Worm (Caenorhabditis elegans) whole organism, late embryonic: ENCODE measurements around the gene C05B5.17.

ENCODE experiments used
- C08G9.2 ChIP-seq: sonication (generic microtip); optimal IDR thresholded peaks from 2 replicates; lab custom pipeline; 2016; ENCODE audit warnings: mild to moderate bottlenecking, missing genetic modification characterization, moderate library complexity, missing compliant biosample characterization
- ahr-1 ChIP-seq: sonication (generic microtip); optimal IDR thresholded peaks from 2 replicates; lab custom pipeline; 2016; ENCODE audit warnings: missing genetic modification characterization, missing compliant biosample characterization
- ama-1 ChIP-seq: fragments of 150-350 bp; optimal IDR thresholded peaks from 2 replicates; lab custom pipeline; 2014
- ceh-14 ChIP-seq: sonication (generic microtip); optimal IDR thresholded peaks from 2 replicates; lab custom pipeline; 2016; ENCODE audit warnings: missing genotype, missing genetic modification characterization, missing compliant biosample characterization
- ceh-18 ChIP-seq: sonication (generic microtip); optimal IDR thresholded peaks from 2 replicates; lab custom pipeline; 2016; ENCODE audit warnings: missing genetic modification characterization, missing compliant biosample characterization
- ceh-19 ChIP-seq: fragments of 200-800 bp; sonication (Bioruptor generic); optimal IDR thresholded peaks from 2 replicates; lab custom pipeline; 2018; ENCODE audit warnings: mild to moderate bottlenecking, missing genetic modification characterization, missing compliant biosample characterization
- ceh-22 ChIP-seq: sonication (generic microtip); optimal IDR thresholded peaks from 2 replicates; lab custom pipeline; 2017; ENCODE audit warnings: missing biosample characterization, missing genetic modification characterization
- ceh-24 ChIP-seq: sonication (generic microtip); optimal IDR thresholded peaks from 2 replicates; lab custom pipeline; 2016; ENCODE audit warnings: mild to moderate bottlenecking, missing genetic modification characterization, missing compliant biosample characterization
- ceh-30 ChIP-seq: fragments of 150-350 bp; optimal IDR thresholded peaks from 2 replicates; lab custom pipeline; 2014; ENCODE audit warnings: missing biosample characterization, missing genetic modification characterization
- ceh-34 ChIP-seq: sonication (generic microtip); optimal IDR thresholded peaks from 2 replicates; lab custom pipeline; 2016; ENCODE audit warnings: mild to moderate bottlenecking, missing genetic modification characterization, missing compliant biosample characterization
- ceh-6 ChIP-seq: fragments of 200-800 bp; sonication (Bioruptor generic); optimal IDR thresholded peaks from 2 replicates; lab custom pipeline; 2018; ENCODE audit warnings: mild to moderate bottlenecking, missing genetic modification characterization, missing compliant biosample characterization
- ceh-9 ChIP-seq: sonication (generic microtip); optimal IDR thresholded peaks from 2 replicates; lab custom pipeline; 2016; ENCODE audit warnings: mild to moderate bottlenecking, missing genetic modification characterization, inconsistent platforms, missing compliant biosample characterization
- che-1 ChIP-seq: sonication (generic microtip); optimal IDR thresholded peaks from 2 replicates; lab custom pipeline; 2016; ENCODE audit warnings: mild to moderate bottlenecking, missing genetic modification characterization, missing compliant biosample characterization
- dmd-4 ChIP-seq: sonication (generic microtip); optimal IDR thresholded peaks from 2 replicates; lab custom pipeline; 2016; ENCODE audit warnings: borderline replicate concordance, missing genetic modification characterization, missing compliant biosample characterization
- dve-1 ChIP-seq: sonication (generic microtip); optimal IDR thresholded peaks from 2 replicates; lab custom pipeline; 2017; ENCODE audit warnings: antibody characterized with exemption, mild to moderate bottlenecking, missing genetic modification characterization, missing compliant biosample characterization
- elt-4 ChIP-seq: sonication (generic microtip); optimal IDR thresholded peaks from 2 replicates; lab custom pipeline; 2016; ENCODE audit warnings: missing genetic modification characterization, missing compliant biosample characterization
- eyg-1 ChIP-seq: sonication (generic microtip); optimal IDR thresholded peaks from 2 replicates; lab custom pipeline; 2016; ENCODE audit warnings: missing genotype, missing genetic modification characterization, missing compliant biosample characterization
- lim-6 ChIP-seq: sonication (generic microtip); optimal IDR thresholded peaks from 2 replicates; lab custom pipeline; 2016; ENCODE audit warnings: missing genetic modification characterization, missing compliant biosample characterization
- lin-11 ChIP-seq: fragments of 200-800 bp; sonication (Bioruptor generic); optimal IDR thresholded peaks from 2 replicates; lab custom pipeline; 2018; ENCODE audit warnings: mild to moderate bottlenecking, missing genetic modification characterization, missing compliant biosample characterization
- madf-2 ChIP-seq: sonication (generic microtip); optimal IDR thresholded peaks from 2 replicates; lab custom pipeline; 2017; ENCODE audit warnings: missing genetic modification characterization, missing compliant biosample characterization
- nhr-11 ChIP-seq: fragments of 150-350 bp; optimal IDR thresholded peaks from 2 replicates; lab custom pipeline; 2014; ENCODE audit warnings: missing biosample characterization, missing genetic modification characterization
- pat-9 ChIP-seq: fragments of 200-800 bp; sonication (Bioruptor generic); optimal IDR thresholded peaks from 2 replicates; lab custom pipeline; 2018; ENCODE audit warnings: mild to moderate bottlenecking, missing genetic modification characterization, moderate library complexity, missing compliant biosample characterization
- pros-1 ChIP-seq: fragments of 150-350 bp; optimal IDR thresholded peaks from 2 replicates; lab custom pipeline; 2014; ENCODE audit warnings: missing biosample characterization, missing genetic modification reagents, missing genetic modification characterization
- rnt-1 ChIP-seq: sonication (generic microtip); optimal IDR thresholded peaks from 2 replicates; lab custom pipeline; 2016; ENCODE audit warnings: missing genetic modification characterization, missing compliant biosample characterization
- sox-4 ChIP-seq: sonication (generic microtip); optimal IDR thresholded peaks from 2 replicates; lab custom pipeline; 2017; ENCODE audit warnings: mild to moderate bottlenecking, missing genetic modification characterization, inconsistent platforms, missing compliant biosample characterization
- syd-9 ChIP-seq: sonication (generic microtip); optimal IDR thresholded peaks from 2 replicates; lab custom pipeline; 2016; ENCODE audit warnings: mild to moderate bottlenecking, missing genetic modification characterization, moderate library complexity, missing compliant biosample characterization
- unc-3 ChIP-seq, 2 experiments: fragments of 200-800 bp in 1 of 2; sonication (Bioruptor generic) in 1 of 2; sonication (generic microtip) in 1 of 2; conservative IDR thresholded peaks in 1 of 2; optimal IDR thresholded peaks in 1 of 2; 2 replicates each; pipeline versions ENCODE4 v1.3.6 to Lab custom; 2016 to 2022; ENCODE audit warnings: missing compliant biosample characterization in 2 of 2, missing genetic modification characterization in 2 of 2, missing genetic modification reagents in 1 of 2
- unc-42 ChIP-seq: sonication (generic microtip); optimal IDR thresholded peaks from 2 replicates; lab custom pipeline; 2016; ENCODE audit warnings: missing genotype, missing genetic modification characterization, missing compliant biosample characterization
- unc-55 ChIP-seq: sonication (generic microtip); optimal IDR thresholded peaks from 2 replicates; lab custom pipeline; 2017; ENCODE audit warnings: missing biosample characterization, missing genetic modification reagents, missing genetic modification characterization
- zip-5 ChIP-seq: sonication (generic microtip); optimal IDR thresholded peaks from 2 replicates; lab custom pipeline; 2016; ENCODE audit warnings: missing genetic modification characterization, missing compliant biosample characterization
- ztf-16 ChIP-seq: sonication (generic microtip); optimal IDR thresholded peaks from 2 replicates; lab custom pipeline; 2017; ENCODE audit warnings: missing genetic modification characterization, missing compliant biosample characterization

The C05B5.17 gene

ce11 chrIII:9984604-9985003, 14.5 kb downstream of the C05B5.17 start:
- TF ChIP-seq ceh-19 (GFP tag; lab: Kevin White, UChicago) (no peak), ceh-22 (tag; lab: Kevin White, UChicago) (no peak), dve-1 (tag; lab: Kevin White, UChicago) (no peak), ceh-18 (tag; lab: Kevin White, UChicago) (no peak), ama-1 (lab: Kevin White, UChicago) (no peak), lin-11 (tag; lab: Kevin White, UChicago) (no peak), elt-4 (no peak)

ce11 chrIII:9982119-9982642, 17.0 kb downstream of the C05B5.17 start:
- TF ChIP-seq unc-42 (tag; lab: Kevin White, UChicago) (peak; percentile 58), sox-4 (tag; lab: Kevin White, UChicago) (no peak), ceh-6 (GFP tag; lab: Kevin White, UChicago) (no peak)

ce11 chrIII:9973765-9974164, 25.4 kb downstream of the C05B5.17 start, which contains the start of gene R10E12.2:
Gene R10E12.2, minus strand, starts transcription at chrIII:9973865.
- no peak for TF ChIP-seq ztf-16 (tag; lab: Kevin White, UChicago)
- TF ChIP-seq ceh-14 = no peak
- no peak for TF ChIP-seq ceh-9 (tag; lab: Kevin White, UChicago)
- TF ChIP-seq unc-55 = no peak
- TF ChIP-seq C08G9.2 (tag; lab: Kevin White, UChicago) = no peak
- TF ChIP-seq sox-4 (tag; lab: Kevin White, UChicago) = no peak
- no peak for TF ChIP-seq syd-9
- no peak for TF ChIP-seq zip-5
- no peak for TF ChIP-seq nhr-11 (tag; lab: Kevin White, UChicago)
- TF ChIP-seq rnt-1 (tag; lab: Kevin White, UChicago) = no peak
- no peak for TF ChIP-seq eyg-1 (tag; lab: Kevin White, UChicago)
- no peak for TF ChIP-seq ama-1 (lab: Kevin White, UChicago)
- no peak for TF ChIP-seq madf-2 (tag; lab: Kevin White, UChicago)
- no peak for TF ChIP-seq ceh-24 (tag; lab: Kevin White, UChicago)
- no peak for TF ChIP-seq ahr-1 (tag; lab: Kevin White, UChicago)
- no peak for TF ChIP-seq pros-1 (tag; lab: Kevin White, UChicago)
- TF ChIP-seq lim-6 (tag; lab: Kevin White, UChicago) = no peak
- no peak for TF ChIP-seq pat-9
- no peak for TF ChIP-seq unc-3 (GFP tag; conservative IDR thresholded peaks at IDR 0.05; lab: Robert Waterston, UW)
- TF ChIP-seq unc-3 (tag; optimal IDR thresholded peaks at IDR 0.05; lab: Kevin White, UChicago) = no peak

ce11 chrIII:9972192-9972811, 26.8 kb downstream of the C05B5.17 start:
- TF ChIP-seq ztf-16 (tag; lab: Kevin White, UChicago) (no peak), zip-5 (no peak), unc-42 (tag; lab: Kevin White, UChicago) (peak; percentile 36)

- TF ChIP-seq che-1 (no peak), ceh-30 (no peak), dmd-4 (tag; lab: Kevin White, UChicago) (no peak), ceh-34 (tag; lab: Kevin White, UChicago) (peak; percentile 40), lim-6 (tag; lab: Kevin White, UChicago) (no peak)
- TF ChIP-seq, all 69 proteins: peak for 1
These were observed 29.8 kb downstream of the C05B5.17 start for ce11 chrIII:9969371-9969770.

ce11 chrIII:9965444-9965843, 33.7 kb downstream of the C05B5.17 start:
- peak; percentile 54 for TF ChIP-seq unc-55
- TF ChIP-seq dmd-4 (tag; lab: Kevin White, UChicago) = no peak
- TF ChIP-seq, all 69 proteins: peak for 1
